Worm (Caenorhabditis elegans): Measurements from ENCODE around the gene sra-36.

DNA sequence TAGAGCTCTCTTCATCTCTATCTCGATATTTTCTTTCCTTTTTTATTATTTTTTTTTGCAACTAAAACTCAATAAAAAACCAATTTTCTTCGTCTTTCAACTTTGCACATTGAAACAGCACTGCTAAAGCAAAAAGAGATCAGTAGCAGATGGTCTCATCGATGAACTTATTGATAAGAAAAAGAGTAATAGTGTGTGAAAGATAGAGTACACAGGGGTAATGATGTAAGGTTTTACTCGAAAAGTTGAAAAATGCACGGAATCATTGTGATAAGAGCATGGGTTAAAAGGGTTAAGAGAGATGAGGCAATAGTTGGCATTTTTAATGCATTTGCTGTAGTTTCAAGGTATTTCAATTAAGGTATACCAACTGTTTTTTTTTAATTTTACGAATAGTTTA lies 11.6 kb upstream of the sra-36 start:
- TF ChIP-seq unc-86 (tag; optimal IDR thresholded peaks at IDR 0.05), result no peak
- no peak for TF ChIP-seq ama-1 (optimal IDR thresholded peaks at IDR 0.05)
